In the genomic region with DNA sequence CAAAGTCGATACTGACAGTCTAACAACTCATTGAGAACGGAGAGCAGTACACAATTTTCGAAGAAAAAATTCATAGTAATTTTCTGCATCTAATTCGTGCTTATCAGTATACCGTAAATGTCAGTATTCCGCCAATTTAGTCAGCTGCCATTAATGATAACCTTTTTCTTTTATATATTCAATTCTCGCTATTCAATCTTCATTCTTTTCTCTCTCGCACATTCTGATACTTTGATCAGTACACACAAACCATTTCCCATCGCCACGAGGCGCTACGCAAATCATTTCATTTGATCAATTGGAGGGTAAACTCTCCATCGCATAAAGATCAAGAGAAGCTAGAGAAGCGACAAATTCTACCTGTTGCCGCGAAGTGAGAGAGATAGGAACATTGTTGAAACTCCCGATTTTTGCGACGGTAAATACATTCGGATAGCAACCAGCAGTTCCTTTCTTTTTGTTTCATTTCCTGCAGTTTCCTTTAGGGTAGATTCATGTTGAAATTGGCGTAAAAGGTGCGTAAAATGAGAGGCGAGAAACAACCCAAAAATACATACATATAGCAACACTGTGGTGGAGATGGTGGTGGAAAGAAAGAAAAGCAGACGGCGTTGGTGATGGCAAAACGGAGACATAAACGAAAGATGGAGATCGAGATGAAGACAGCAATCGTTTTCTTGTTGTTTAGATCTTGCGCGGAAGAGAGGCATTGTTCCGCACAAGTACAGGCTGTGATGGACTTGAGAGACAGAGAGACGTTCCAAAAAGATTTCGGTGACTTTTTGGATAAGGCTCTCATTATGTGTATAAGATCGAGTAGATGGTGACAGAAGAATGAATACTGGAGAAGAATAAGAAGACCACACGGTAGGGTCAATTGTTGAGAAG, we compare ENCODE assay signal across 7 worm cellular contexts.
TF ChIP-seq lines count a peak whose summit lies in the region.

No protein-coding gene starts in this region.

TF ChIP-seq in whole organism, L1 larva, 84 proteins besides CTCF, POLR2A, EP300 and RAD21 (continues in another document):
- TF ChIP-seq mep-1 (tag; optimal IDR thresholded peaks at IDR 0.05; lab: Kevin White, UChicago) (peak; percentile 25), ztf-11 (tag; optimal IDR thresholded peaks at IDR 0.05; lab: Kevin White, UChicago) (no peak), pax-3 (tag; optimal IDR thresholded peaks at IDR 0.05; lab: Kevin White, UChicago) (peak; percentile 54), ceh-63 (GFP tag; optimal IDR thresholded peaks at IDR 0.05; lab: Kevin White, UChicago) (no peak), lin-14 (GFP tag; optimal IDR thresholded peaks at IDR 0.05; lab: Kevin White, UChicago) (peak; percentile 72), C16A3.4 (tag; optimal IDR thresholded peaks at IDR 0.05; lab: Kevin White, UChicago) (peak; percentile 52), elt-3 (tag; optimal IDR thresholded peaks at IDR 0.05; lab: Kevin White, UChicago) (peak in 5 of 6 experiments; percentile 14 to 76 (median 54)), elt-2 (tag; optimal IDR thresholded peaks at IDR 0.05; lab: Kevin White, UChicago) (peak; percentile 74), lsy-2 (tag; optimal IDR thresholded peaks at IDR 0.05; lab: Kevin White, UChicago) (peak in 1 of 2 experiments; percentile 46), lin-15B (tag; optimal IDR thresholded peaks at IDR 0.05; lab: Kevin White, UChicago) (no peak), nhr-71 (tag; optimal IDR thresholded peaks at IDR 0.05; lab: Kevin White, UChicago) (peak; percentile 76)

TF ChIP-seq in whole organism, L2 larva, 48 proteins besides CTCF, POLR2A, EP300 and RAD21 (continues in another document):
- TF ChIP-seq sma-9 (GFP tag; optimal IDR thresholded peaks at IDR 0.05; lab: Kevin White, UChicago) (peak; percentile 89), sma-9 (tag; optimal IDR thresholded peaks at IDR 0.05; lab: Kevin White, UChicago) (no peak), blmp-1 (tag; optimal IDR thresholded peaks at IDR 0.05; lab: Kevin White, UChicago; ENCODE audit: insufficient read depth) (peak; percentile 36), ceh-16 (tag; optimal IDR thresholded peaks at IDR 0.05; lab: Kevin White, UChicago) (peak; percentile 9), ztf-11 (tag; optimal IDR thresholded peaks at IDR 0.05; lab: Kevin White, UChicago) (no peak), ceh-82 (tag; optimal IDR thresholded peaks at IDR 0.05; lab: Kevin White, UChicago) (no peak), nhr-25 (tag; optimal IDR thresholded peaks at IDR 0.05; lab: Kevin White, UChicago) (peak; percentile 54), lsy-2 (tag; optimal IDR thresholded peaks at IDR 0.05; lab: Kevin White, UChicago) (peak in 1 of 2 experiments; percentile 58), mdl-1 (tag; optimal IDR thresholded peaks at IDR 0.05; lab: Kevin White, UChicago) (peak; percentile 60 to 72), crh-2 (tag; optimal IDR thresholded peaks at IDR 0.05; lab: Kevin White, UChicago) (peak; percentile 92), ztf-4 (tag; optimal IDR thresholded peaks at IDR 0.05; lab: Kevin White, UChicago) (peak; percentile 24)

TF ChIP-seq in whole organism, L3 larva, 47 proteins besides CTCF, POLR2A, EP300 and RAD21 (continues in another document):
- TF ChIP-seq ama-1 (optimal IDR thresholded peaks at IDR 0.05; lab: Kevin White, UChicago): peak; percentile 73
- TF ChIP-seq lin-15B (tag; optimal IDR thresholded peaks at IDR 0.05; lab: Kevin White, UChicago): no peak
- TF ChIP-seq jun-1 (tag; optimal IDR thresholded peaks at IDR 0.05; lab: Kevin White, UChicago): peak; percentile 35
- no peak for TF ChIP-seq nhr-237 (tag; optimal IDR thresholded peaks at IDR 0.05; lab: Kevin White, UChicago)
- TF ChIP-seq elt-2 (tag; optimal IDR thresholded peaks at IDR 0.05; lab: Kevin White, UChicago): peak; percentile 95
- no peak for TF ChIP-seq nhr-77 (tag; optimal IDR thresholded peaks at IDR 0.05; lab: Kevin White, UChicago)
- TF ChIP-seq sea-2 (GFP tag; optimal IDR thresholded peaks at IDR 0.05; lab: Kevin White, UChicago): no peak
- TF ChIP-seq nhr-28 (tag; optimal IDR thresholded peaks at IDR 0.05; lab: Kevin White, UChicago): no peak
- no peak for TF ChIP-seq unc-39 (tag; optimal IDR thresholded peaks at IDR 0.05; lab: Kevin White, UChicago)
- no peak for TF ChIP-seq egl-5 (tag; optimal IDR thresholded peaks at IDR 0.05; lab: Kevin White, UChicago)
- no peak for TF ChIP-seq ceh-16 (tag; optimal IDR thresholded peaks at IDR 0.05; lab: Kevin White, UChicago)
- TF ChIP-seq lsy-12 (tag; optimal IDR thresholded peaks at IDR 0.05; lab: Kevin White, UChicago): peak; percentile 53

TF ChIP-seq in whole organism, L4 larva, 104 proteins besides CTCF, POLR2A, EP300 and RAD21 (continues in another document):
- TF ChIP-seq rbr-2 (tag; optimal IDR thresholded peaks at IDR 0.05; lab: Kevin White, UChicago) (no peak), zfp-3 (GFP tag; conservative IDR thresholded peaks at IDR 0.05; lab: Robert Waterston, UW) (0 out of 2 replicates have a peak, but pooled peaks have one; percentile 31), ztf-7 (tag; optimal IDR thresholded peaks at IDR 0.05; lab: Kevin White, UChicago) (no peak), mdl-1 (tag; optimal IDR thresholded peaks at IDR 0.05; lab: Kevin White, UChicago) (peak; percentile 70 to 93), nhr-77 (tag; optimal IDR thresholded peaks at IDR 0.05; lab: Kevin White, UChicago) (peak; percentile 77), nhr-48 (tag; optimal IDR thresholded peaks at IDR 0.05; lab: Kevin White, UChicago) (peak; percentile 81), unc-62 (GFP tag; optimal IDR thresholded peaks at IDR 0.05 in 1 of 2; lab: Kevin White, UChicago) (peak; percentile 49 to 82), unc-62 (tag; optimal IDR thresholded peaks at IDR 0.05; lab: Kevin White, UChicago) (no peak), tra-1 (GFP tag; IDR thresholded peaks at IDR 0.05; lab: Robert Waterston, UW) (peak; percentile 58; the same call in 1 of the 2 replicates), T26A8.4 (GFP tag; IDR thresholded peaks at IDR 0.05; lab: Robert Waterston, UW) (peak; percentile 27; the same call in 1 of the 2 replicates), dmd-6 (GFP tag; IDR thresholded peaks at IDR 0.05; lab: Robert Waterston, UW) (peak; percentile 95)

TF ChIP-seq in whole organism, late embryonic, 69 proteins besides CTCF, POLR2A, EP300 and RAD21 (continues in another document):
- no peak for TF ChIP-seq hlh-13 (GFP tag; optimal IDR thresholded peaks at IDR 0.05; lab: Kevin White, UChicago)
- peak; percentile 14 for TF ChIP-seq unc-55 (GFP tag; optimal IDR thresholded peaks at IDR 0.05; lab: Kevin White, UChicago)
- TF ChIP-seq sox-2 (GFP tag; IDR thresholded peaks at IDR 0.05; lab: Robert Waterston, UW): no peak
- TF ChIP-seq fkh-10 (GFP tag; optimal IDR thresholded peaks at IDR 0.05; lab: Kevin White, UChicago): no peak
- TF ChIP-seq pag-3 (tag; optimal IDR thresholded peaks at IDR 0.05; lab: Kevin White, UChicago; ENCODE audit: borderline replicate concordance): no peak
- TF ChIP-seq ceh-31 (tag; optimal IDR thresholded peaks at IDR 0.05; lab: Kevin White, UChicago): no peak
- no peak for TF ChIP-seq tbx-2 (tag; optimal IDR thresholded peaks at IDR 0.05; lab: Kevin White, UChicago)
- TF ChIP-seq ceh-18 (tag; optimal IDR thresholded peaks at IDR 0.05; lab: Kevin White, UChicago): peak; percentile 39
- no peak for TF ChIP-seq ceh-6 (GFP tag; optimal IDR thresholded peaks at IDR 0.05; lab: Kevin White, UChicago)
- TF ChIP-seq ets-4 (tag; optimal IDR thresholded peaks at IDR 0.05; lab: Kevin White, UChicago): peak; percentile 13
- TF ChIP-seq eyg-1 (tag; optimal IDR thresholded peaks at IDR 0.05; lab: Kevin White, UChicago): no peak
- TF ChIP-seq rnt-1 (tag; optimal IDR thresholded peaks at IDR 0.05; lab: Kevin White, UChicago): peak; percentile 9
- TF ChIP-seq elt-4 (tag; optimal IDR thresholded peaks at IDR 0.05; lab: Kevin White, UChicago): no peak

TF ChIP-seq in whole organism, mixed stage, embryonic, 35 proteins besides CTCF, POLR2A, EP300 and RAD21:
- TF ChIP-seq flh-1 (GFP tag; optimal IDR thresholded peaks at IDR 0.05; lab: Kevin White, UChicago) (no peak), elt-3 (tag; optimal IDR thresholded peaks at IDR 0.05; lab: Kevin White, UChicago) (peak; percentile 15), pha-4 (tag; optimal IDR thresholded peaks at IDR 0.05; lab: Kevin White, UChicago) (no peak), mep-1 (tag; optimal IDR thresholded peaks at IDR 0.05; lab: Kevin White, UChicago) (peak; percentile 26), lin-13 (tag; optimal IDR thresholded peaks at IDR 0.05; lab: Kevin White, UChicago) (no peak), cnd-1 (tag; optimal IDR thresholded peaks at IDR 0.05; lab: Kevin White, UChicago) (no peak), nhr-76 (tag; optimal IDR thresholded peaks at IDR 0.05; lab: Kevin White, UChicago) (no peak), ztf-11 (tag; optimal IDR thresholded peaks at IDR 0.05; lab: Kevin White, UChicago) (no peak), elt-1 (tag; optimal IDR thresholded peaks at IDR 0.05; lab: Kevin White, UChicago; ENCODE audit: borderline replicate concordance, insufficient read depth) (peak; percentile 95), nhr-237 (tag; optimal IDR thresholded peaks at IDR 0.05; lab: Kevin White, UChicago) (no peak), snpc-4 (tag; optimal IDR thresholded peaks at IDR 0.05; lab: Kevin White, UChicago) (no peak), hlh-1 (tag; optimal IDR thresholded peaks at IDR 0.05; lab: Kevin White, UChicago) (no peak), mls-2 (tag; optimal IDR thresholded peaks at IDR 0.05; lab: Kevin White, UChicago) (no peak), ham-2 (GFP tag; optimal IDR thresholded peaks at IDR 0.05; lab: Kevin White, UChicago) (peak; percentile 48)

TF ChIP-seq in whole organism, young adult, 124 proteins besides CTCF, POLR2A, EP300 and RAD21 (continues in another document):
- 0 out of 2 replicates have a peak, but pooled peaks have one; percentile 17 for TF ChIP-seq egl-44 (GFP tag; IDR thresholded peaks at IDR 0.05; lab: Robert Waterston, UW)
- peak; percentile 97 for TF ChIP-seq nhr-80 (tag; optimal IDR thresholded peaks at IDR 0.05; lab: Kevin White, UChicago)
- no peak for TF ChIP-seq F55B11.4 (tag; optimal IDR thresholded peaks at IDR 0.05; lab: Kevin White, UChicago; ENCODE audit: borderline replicate concordance, insufficient read depth)
- no peak for TF ChIP-seq ztf-28 (GFP tag; IDR thresholded peaks at IDR 0.05; lab: Robert Waterston, UW)
- TF ChIP-seq atf-7 (tag; optimal IDR thresholded peaks at IDR 0.05; lab: Kevin White, UChicago): peak; percentile 53
- no peak for TF ChIP-seq cebp-1 (GFP tag; IDR thresholded peaks at IDR 0.05; lab: Robert Waterston, UW)
- peak; percentile 53 for TF ChIP-seq cebp-1 (tag; optimal IDR thresholded peaks at IDR 0.05; lab: Kevin White, UChicago)
- peak; percentile 3 for TF ChIP-seq attf-5 (GFP tag; optimal IDR thresholded peaks at IDR 0.05; lab: Kevin White, UChicago)
- TF ChIP-seq madf-10 (tag; optimal IDR thresholded peaks at IDR 0.05; lab: Kevin White, UChicago): peak; percentile 41
- peak; percentile 34 for TF ChIP-seq lin-40 (tag; optimal IDR thresholded peaks at IDR 0.05; lab: Kevin White, UChicago)
- TF ChIP-seq pha-4 (tag; optimal IDR thresholded peaks at IDR 0.05; lab: Kevin White, UChicago): peak; percentile 66
- peak; percentile 19 for TF ChIP-seq nhr-90 (tag; optimal IDR thresholded peaks at IDR 0.05; lab: Kevin White, UChicago)
- TF ChIP-seq let-607 (tag; optimal IDR thresholded peaks at IDR 0.05; lab: Kevin White, UChicago): peak in 1 of 2 experiments; percentile 64
- TF ChIP-seq ceh-91 (GFP tag; IDR thresholded peaks at IDR 0.05; lab: Robert Waterston, UW): no peak
